Fruit fly (Drosophila melanogaster) whole organism, embryonic: ENCODE results near the gene CoRest.

Source experiments
- Adf1 ChIP-seq: fragments of 200-800 bp; sonication (Bioruptor generic); IDR thresholded peaks from 2 replicates; pipeline ENCODE4 v1.3.6; 2022; ENCODE audit warnings: missing biosample characterization, missing genetic modification characterization
- CG10321 ChIP-seq: fragments of 200-800 bp; sonication (Bioruptor generic); IDR thresholded peaks from 2 replicates; pipeline ENCODE4 v1.3.6; 2022; ENCODE audit warnings: missing biosample characterization, missing genetic modification characterization
- CG11695 ChIP-seq: fragments of 200-800 bp; sonication (Bioruptor generic); IDR thresholded peaks from 3 replicates; pipeline ENCODE4 v1.3.6; 2022; ENCODE audit warnings: missing biosample characterization, missing genetic modification characterization
- CG11723 ChIP-seq: fragments of 200-800 bp; sonication (Bioruptor generic); optimal IDR thresholded peaks from 2 replicates; lab custom pipeline; 2017; ENCODE audit warnings: missing biosample characterization, mild to moderate bottlenecking, missing genetic modification characterization
- CG13624 ChIP-seq: fragments of 200-800 bp; sonication (Bioruptor generic); optimal IDR thresholded peaks from 2 replicates; lab custom pipeline; 2016; ENCODE audit warnings: missing biosample characterization, missing genetic modification characterization
- CG14441 ChIP-seq: fragments of 200-800 bp; sonication (Bioruptor generic); IDR thresholded peaks from 2 replicates; pipeline ENCODE4 v1.3.6; 2022; ENCODE audit warnings: missing biosample characterization, missing genetic modification characterization
- CG15269 ChIP-seq: fragments of 200-800 bp; sonication (Bioruptor generic); optimal IDR thresholded peaks from 2 replicates; lab custom pipeline; 2018; ENCODE audit warnings: missing biosample characterization, mild to moderate bottlenecking, missing genetic modification characterization, moderate library complexity
- CG15479 ChIP-seq: fragments of 200-800 bp; sonication (Bioruptor generic); optimal IDR thresholded peaks from 3 replicates; lab custom pipeline; 2019; ENCODE audit warnings: missing biosample characterization, mild to moderate bottlenecking, missing genetic modification characterization, moderate library complexity
- CG17802 ChIP-seq: fragments of 200-800 bp; sonication (Bioruptor generic); optimal IDR thresholded peaks from 2 replicates; lab custom pipeline; 2018; ENCODE audit warnings: missing biosample characterization, mild to moderate bottlenecking, missing genetic modification characterization, moderate library complexity
- CG1832 ChIP-seq: fragments of 200-800 bp; sonication (Bioruptor generic); optimal IDR thresholded peaks from 2 replicates; lab custom pipeline; 2017; ENCODE audit warnings: missing biosample characterization, mild to moderate bottlenecking, missing genetic modification characterization, inconsistent platforms
- CG2116 ChIP-seq: fragments of 200-800 bp; sonication (Bioruptor generic); optimal IDR thresholded peaks from 3 replicates; lab custom pipeline; 2018; ENCODE audit warnings: missing biosample characterization, mild to moderate bottlenecking, missing genetic modification characterization
- CG2120 ChIP-seq: fragments of 200-800 bp; sonication (Bioruptor generic); optimal IDR thresholded peaks from 3 replicates; lab custom pipeline; 2016; ENCODE audit warnings: missing biosample characterization, missing genetic modification characterization
- CG33213 ChIP-seq: fragments of 200-800 bp; sonication (Bioruptor generic); optimal IDR thresholded peaks from 3 replicates; lab custom pipeline; 2016; ENCODE audit warnings: missing biosample characterization, missing genetic modification characterization
- CG4282 ChIP-seq: fragments of 200-800 bp; sonication (Bioruptor generic); optimal IDR thresholded peaks from 2 replicates; lab custom pipeline; 2016; ENCODE audit warnings: missing biosample characterization, missing genetic modification characterization
- CG7987 ChIP-seq: fragments of 200-800 bp; sonication (Bioruptor generic); optimal IDR thresholded peaks from 2 replicates; lab custom pipeline; 2018; ENCODE audit warnings: missing biosample characterization, mild to moderate bottlenecking, missing genetic modification characterization, moderate library complexity
- CG8478 ChIP-seq: fragments of >200 bp; optimal IDR thresholded peaks from 2 replicates; lab custom pipeline; 2018
- CG8924 ChIP-seq: fragments of 200-800 bp; optimal IDR thresholded peaks from 3 replicates; lab custom pipeline; 2019; ENCODE audit warnings: missing biosample characterization, mild to moderate bottlenecking, missing genetic modification characterization, moderate library complexity
- CTCF ChIP-seq: fragments of 200-800 bp; sonication (Bioruptor generic); optimal IDR thresholded peaks from 2 replicates; lab custom pipeline; 2017; ENCODE audit warnings: missing biosample characterization, mild to moderate bottlenecking, missing genetic modification characterization, moderate library complexity
- Ets97D ChIP-seq: fragments of 200-800 bp; sonication (Bioruptor generic); optimal IDR thresholded peaks from 3 replicates; lab custom pipeline; 2016; ENCODE audit warnings: missing biosample characterization, missing genetic modification characterization
- Gug ChIP-seq: fragments of 200-800 bp; sonication (Bioruptor generic); IDR thresholded peaks from 4 replicates; pipeline ENCODE4 v1.3.6; 2022; ENCODE audit warnings: missing biosample characterization, missing genetic modification characterization
- HHEX ChIP-seq: fragments of 200-800 bp; sonication (Bioruptor generic); optimal IDR thresholded peaks from 3 replicates; lab custom pipeline; 2017; ENCODE audit warnings: missing biosample characterization, mild to moderate bottlenecking, missing genetic modification characterization, missing genetic modification reagents
- Lim3 ChIP-seq: fragments of 200-800 bp; sonication (Bioruptor generic); IDR thresholded peaks from 2 replicates; pipeline ENCODE4 v1.3.6; 2022; ENCODE audit warnings: missing biosample characterization, missing genetic modification characterization
- Med ChIP-seq: fragments of 200-800 bp; sonication (Bioruptor generic); peaks from one replicate; lab custom pipeline; 2016; ENCODE audit warnings: missing biosample characterization, missing genetic modification characterization, mild to moderate bottlenecking, inconsistent platforms, moderate library complexity
- Neu2 ChIP-seq: fragments of 200-800 bp; sonication (Bioruptor generic); optimal IDR thresholded peaks from 3 replicates; lab custom pipeline; 2016; ENCODE audit warnings: missing biosample characterization, missing genetic modification characterization, borderline replicate concordance
- Nf-YA ChIP-seq: fragments of 200-800 bp; sonication (Bioruptor generic); IDR thresholded peaks from 2 replicates; pipeline ENCODE4 v1.3.6; 2022; ENCODE audit warnings: missing biosample characterization, missing genetic modification characterization
- Nf-YB ChIP-seq: fragments of 200-800 bp; sonication (Bioruptor generic); optimal IDR thresholded peaks from 3 replicates; lab custom pipeline; 2019; ENCODE audit warnings: missing biosample characterization, mild to moderate bottlenecking, missing genetic modification characterization, moderate library complexity
- Nf-YC ChIP-seq: fragments of 200-800 bp; optimal IDR thresholded peaks from 3 replicates; lab custom pipeline; 2019; ENCODE audit warnings: missing biosample characterization, mild to moderate bottlenecking, missing genetic modification characterization, moderate library complexity
- Oli ChIP-seq: fragments of 200-800 bp; sonication (Bioruptor generic); optimal IDR thresholded peaks from 2 replicates; lab custom pipeline; 2018; ENCODE audit warnings: missing biosample characterization, mild to moderate bottlenecking, missing genetic modification characterization, moderate library complexity
- ap ChIP-seq: fragments of 200-800 bp; sonication (Bioruptor generic); IDR thresholded peaks from 2 replicates; pipeline ENCODE4 v1.3.6; 2022; ENCODE audit warnings: missing biosample characterization, missing genetic modification characterization
- btn ChIP-seq: fragments of 200-800 bp; sonication (Bioruptor generic); optimal IDR thresholded peaks from 2 replicates; lab custom pipeline; 2016; ENCODE audit warnings: missing biosample characterization, missing genetic modification characterization
- cad ChIP-seq: fragments of >200 bp; optimal IDR thresholded peaks from 2 replicates; lab custom pipeline; 2017; ENCODE audit warnings: missing biosample characterization, missing genetic modification characterization
- cg ChIP-seq: fragments of 200-800 bp; sonication (Bioruptor generic); optimal IDR thresholded peaks from 3 replicates; lab custom pipeline; 2019; ENCODE audit warnings: missing biosample characterization, mild to moderate bottlenecking, missing genetic modification characterization, moderate library complexity
- crol ChIP-seq: fragments of 200-800 bp; sonication (Bioruptor generic); IDR thresholded peaks from 2 replicates; pipeline ENCODE4 v1.3.6; 2022; ENCODE audit warnings: missing biosample characterization, missing genetic modification characterization
- ems ChIP-seq: fragments of 200-800 bp; sonication (Bioruptor generic); optimal IDR thresholded peaks from 3 replicates; lab custom pipeline; 2016; ENCODE audit warnings: missing biosample characterization, missing genetic modification characterization
- en ChIP-seq: fragments of 200-800 bp; sonication (Bioruptor generic); optimal IDR thresholded peaks from 2 replicates; lab custom pipeline; 2016; ENCODE audit warnings: missing biosample characterization, missing genetic modification characterization
- fru ChIP-seq: fragments of >200 bp; optimal IDR thresholded peaks from 2 replicates; lab custom pipeline; 2017
- ind ChIP-seq: fragments of 200-800 bp; sonication (Bioruptor generic); optimal IDR thresholded peaks from 3 replicates; lab custom pipeline; 2016; ENCODE audit warnings: missing biosample characterization, missing genetic modification characterization
- lilli ChIP-seq: fragments of 200-800 bp; sonication (Bioruptor generic); optimal IDR thresholded peaks from 3 replicates; lab custom pipeline; 2016; ENCODE audit warnings: missing biosample characterization, missing genetic modification characterization
- lola ChIP-seq, 3 experiments: fragments of >200 bp in 2 of 3; fragments of 200-800 bp in 1 of 3; sonication (Bioruptor generic) in 1 of 3; optimal IDR thresholded peaks; 2 replicates each; lab custom pipeline; 2017 to 2019; ENCODE audit warnings: missing biosample characterization in 3 of 3, missing genetic modification characterization in 3 of 3, mild to moderate bottlenecking in 1 of 3, moderate library complexity in 1 of 3
- pfk ChIP-seq: fragments of 200-800 bp; sonication (Bioruptor generic); optimal IDR thresholded peaks from 2 replicates; lab custom pipeline; 2018; ENCODE audit warnings: missing biosample characterization, mild to moderate bottlenecking, missing genetic modification characterization, moderate library complexity
- schlank ChIP-seq: fragments of 200-800 bp; sonication (Bioruptor generic); optimal IDR thresholded peaks from 2 replicates; lab custom pipeline; 2018; ENCODE audit warnings: missing biosample characterization, mild to moderate bottlenecking, missing genetic modification characterization
- seq ChIP-seq: fragments of 200-800 bp; sonication (Bioruptor generic); IDR thresholded peaks from 2 replicates; pipeline ENCODE4 v1.3.6; 2022; ENCODE audit warnings: missing biosample characterization, missing genetic modification characterization
- sima ChIP-seq: fragments of 200-800 bp; sonication (Bioruptor generic); optimal IDR thresholded peaks from 2 replicates; lab custom pipeline; 2016; ENCODE audit warnings: missing biosample characterization, missing genetic modification characterization
- toy ChIP-seq: fragments of 200-800 bp; sonication (Bioruptor generic); IDR thresholded peaks from 2 replicates; pipeline ENCODE4 v1.3.6; 2022; ENCODE audit warnings: missing biosample characterization, missing genetic modification characterization
- twi ChIP-seq: fragments of 200-800 bp; optimal IDR thresholded peaks from 2 replicates; lab custom pipeline; 2019; ENCODE audit warnings: missing biosample characterization, mild to moderate bottlenecking, missing genetic modification characterization, moderate library complexity
- vvl ChIP-seq: fragments of 200-800 bp; sonication (Bioruptor generic); IDR thresholded peaks from 2 replicates; pipeline ENCODE4 v1.3.6; 2022; ENCODE audit warnings: missing biosample characterization, missing genetic modification characterization
- zen ChIP-seq: fragments of 200-800 bp; sonication (Bioruptor generic); optimal IDR thresholded peaks from 3 replicates; lab custom pipeline; 2018; ENCODE audit warnings: missing biosample characterization, mild to moderate bottlenecking, missing genetic modification characterization, moderate library complexity

The CoRest gene

dm6 chrX:19522597-19522996, 868 bp downstream of the CoRest start (continued):
- TF ChIP-seq CG15479 (GFP tag; lab: Kevin White, UChicago) (peak; percentile 63), fru (lab: Kevin White, UChicago) (no peak)

- TF ChIP-seq CG17802 (tag; lab: Kevin White, UChicago) (no peak), Neu2 (no peak), ap (GFP tag; lab: Robert Waterston, UW) (no peak), Gug (GFP tag; lab: Robert Waterston, UW) (no peak), btn (GFP tag; lab: Kevin White, UChicago) (no peak), CG33213 (GFP tag; lab: Kevin White, UChicago) (no peak), toy (GFP tag; lab: Robert Waterston, UW) (no peak), Ets97D (GFP tag; lab: Kevin White, UChicago) (no peak), CG11695 (GFP tag; lab: Robert Waterston, UW) (no peak), lilli (no peak), sima (GFP tag; lab: Kevin White, UChicago) (no peak), Lim3 (no peak), ind (GFP tag; lab: Kevin White, UChicago) (no peak), cad (GFP tag; lab: Kevin White, UChicago) (no peak), CG4282 (GFP tag; lab: Kevin White, UChicago) (no peak), lola (GFP tag; optimal IDR thresholded peaks at IDR 0.05; lab: Kevin White, UChicago) (no peak)
- TF ChIP-seq, all 482 proteins: peak for 0
These were observed 9.9 kb downstream of the CoRest start, which contains the start of gene CG12231 for dm6 chrX:19531642-19532041. CG12231 (minus strand) TSS chrX:19531742.

dm6 chrX:19535394-19535793, 13.7 kb downstream of the CoRest start:
- TF ChIP-seq Nf-YB (GFP tag; lab: Kevin White, UChicago) (peak; percentile 88), HHEX (GFP tag; lab: Kevin White, UChicago) (no peak), seq (GFP tag; lab: Robert Waterston, UW) (peak; percentile 9; the same call in 1 of the 2 replicates), cg (peak; percentile 26), CG14441 (GFP tag; lab: Robert Waterston, UW) (no peak), Nf-YC (peak; percentile 88)

- TF ChIP-seq Nf-YA (peak; percentile 34), CG7987 (GFP tag; lab: Kevin White, UChicago) (no peak), Oli (tag; lab: Kevin White, UChicago) (no peak), cg (peak; percentile 78), pfk (GFP tag; lab: Kevin White, UChicago) (peak; percentile 85), CG2120 (GFP tag; lab: Kevin White, UChicago) (no peak), en (GFP tag; lab: Kevin White, UChicago) (no peak), CG11723 (GFP tag; lab: Kevin White, UChicago) (no peak), CG2116 (GFP tag; lab: Kevin White, UChicago) (no peak), CG13624 (GFP tag; lab: Kevin White, UChicago) (no peak), CG8924 (tag; lab: Kevin White, UChicago) (peak; percentile 15), CG8478 (lab: Kevin White, UChicago) (peak; percentile 54), Adf1 (GFP tag; lab: Robert Waterston, UW) (peak; percentile 81), vvl (GFP tag; lab: Robert Waterston, UW) (no peak), CG1832 (GFP tag; lab: Kevin White, UChicago) (peak; percentile 88), ems (no peak), CG15269 (no peak), crol (peak; percentile 15; the same call in 1 of the 2 replicates), CG10321 (GFP tag; lab: Robert Waterston, UW) (peak; percentile 92), zen (tag; lab: Kevin White, UChicago) (peak; percentile 22), Med (peak; percentile 31), Nf-YB (GFP tag; lab: Kevin White, UChicago) (peak; percentile 95), twi (tag; lab: Kevin White, UChicago) (peak; percentile 3), CTCF (GFP tag; lab: Kevin White, UChicago) (peak; percentile 81), schlank (tag; lab: Kevin White, UChicago) (no peak)
These were observed 24.3 kb downstream of the CoRest start for dm6 chrX:19545865-19546657.
